Fruit fly (Drosophila melanogaster): ENCODE data around the gene Rev1.

Rev1 gene

dm6 chr3L:606490-607327 lies 47.5 kb upstream of the Rev1 start, which contains the start of gene Reg-2 (continued):
- TF ChIP-seq HLHmδ (GFP tag; optimal IDR thresholded peaks at IDR 0.05), result no peak
- TF ChIP-seq NC2α (GFP tag; optimal IDR thresholded peaks at IDR 0.05), result no peak
- no peak for TF ChIP-seq br (optimal IDR thresholded peaks at IDR 0.05)
- no peak; the same call in 2 of the 3 replicates for TF ChIP-seq dysf (GFP tag; IDR thresholded peaks at IDR 0.05)
- no peak for TF ChIP-seq jigr1 (GFP tag; IDR thresholded peaks at IDR 0.05)
- peak; percentile 31 for TF ChIP-seq CG15601 (tag; optimal IDR thresholded peaks at IDR 0.05)
- TF ChIP-seq CG13296 (GFP tag; optimal IDR thresholded peaks at IDR 0.05), result peak; percentile 31
- peak; percentile 28 for TF ChIP-seq CG12071 (GFP tag; optimal IDR thresholded peaks at IDR 0.05)
- peak; percentile 26 for TF ChIP-seq CG12769 (tag; optimal IDR thresholded peaks at IDR 0.05)
- peak; percentile 40 for TF ChIP-seq CoRest (tag; optimal IDR thresholded peaks at IDR 0.05)
- no peak for TF ChIP-seq ro (GFP tag; IDR thresholded peaks at IDR 0.05)
- TF ChIP-seq pan (optimal IDR thresholded peaks at IDR 0.05), result no peak
- TF ChIP-seq pan (GFP tag; optimal IDR thresholded peaks at IDR 0.05 in 1 of 2, IDR thresholded peaks at IDR 0.05 in 1 of 2), result no peak
- TF ChIP-seq zfh2 (GFP tag; optimal IDR thresholded peaks at IDR 0.05), result no peak
- TF ChIP-seq CG4328 (GFP tag; optimal IDR thresholded peaks at IDR 0.05), result no peak
- TF ChIP-seq chinmo (GFP tag; IDR thresholded peaks at IDR 0.05; ENCODE audit: partially characterized antibody), result peak; percentile 86
- TF ChIP-seq Side (GFP tag; optimal IDR thresholded peaks at IDR 0.05), result no peak
- TF ChIP-seq B-H1 (GFP tag; IDR thresholded peaks at IDR 0.05), result no peak
- TF ChIP-seq CG16863 (GFP tag; optimal IDR thresholded peaks at IDR 0.05), result no peak
- TF ChIP-seq CG8765 (GFP tag; IDR thresholded peaks at IDR 0.05), result no peak
- TF ChIP-seq CG32532 (GFP tag; IDR thresholded peaks at IDR 0.05), result peak; percentile 42; the same call in 1 of the 2 replicates
- no peak for TF ChIP-seq CG8281 (tag; optimal IDR thresholded peaks at IDR 0.05)
- TF ChIP-seq CG7372 (GFP tag; IDR thresholded peaks at IDR 0.05), result 0 out of 2 replicates have a peak, but pooled peaks have one; percentile 15
- no peak for TF ChIP-seq CG2678 (tag; optimal IDR thresholded peaks at IDR 0.05)
- peak; percentile 36 for TF ChIP-seq Fer1 (GFP tag; optimal IDR thresholded peaks at IDR 0.05)
- TF ChIP-seq CG2712 (tag; optimal IDR thresholded peaks at IDR 0.05), result peak; percentile 32
- no peak for TF ChIP-seq Eip74EF (GFP tag; optimal IDR thresholded peaks at IDR 0.05)
- no peak for TF ChIP-seq psq (GFP tag; optimal IDR thresholded peaks at IDR 0.05)
- TF ChIP-seq seq (GFP tag; IDR thresholded peaks at IDR 0.05), result no peak
- TF ChIP-seq Deaf1 (tag; optimal IDR thresholded peaks at IDR 0.05), result peak; percentile 93
- TF ChIP-seq gfzf (GFP tag; optimal IDR thresholded peaks at IDR 0.05), result peak; percentile 21
- TF ChIP-seq Nf-YC (tag; optimal IDR thresholded peaks at IDR 0.05), result peak; percentile 32
- TF ChIP-seq zfh1 (GFP tag; IDR thresholded peaks at IDR 0.05), result no peak
- TF ChIP-seq CG6654 (GFP tag; optimal IDR thresholded peaks at IDR 0.05), result no peak
- TF ChIP-seq shn (GFP tag; optimal IDR thresholded peaks at IDR 0.05), result no peak
- TF ChIP-seq CG11504 (tag; optimal IDR thresholded peaks at IDR 0.05), result peak; percentile 39
- no peak for TF ChIP-seq bsh (GFP tag; optimal IDR thresholded peaks at IDR 0.05)
- no peak for TF ChIP-seq crol (GFP tag; IDR thresholded peaks at IDR 0.05)
- no peak for TF ChIP-seq croc (GFP tag; conservative IDR thresholded peaks at IDR 0.05)
- no peak for TF ChIP-seq D19B (GFP tag; optimal IDR thresholded peaks at IDR 0.05)
- TF ChIP-seq Asciz (GFP tag; optimal IDR thresholded peaks at IDR 0.05), result no peak
- no peak for TF ChIP-seq slou (GFP tag; optimal IDR thresholded peaks at IDR 0.05)
- no peak for TF ChIP-seq bowl (GFP tag; IDR thresholded peaks at IDR 0.05)
- no peak for TF ChIP-seq fd96Cb (tag; optimal IDR thresholded peaks at IDR 0.05)
- no peak for TF ChIP-seq NfI (GFP tag; optimal IDR thresholded peaks at IDR 0.05)
- peak; percentile 64; the same call in 2 of the 3 replicates for TF ChIP-seq CG11456 (GFP tag; IDR thresholded peaks at IDR 0.05)
- TF ChIP-seq CG15269 (tag; optimal IDR thresholded peaks at IDR 0.05), result no peak
- TF ChIP-seq sob (GFP tag; IDR thresholded peaks at IDR 0.05), result no peak
- peak; percentile 42 for TF ChIP-seq CG14710 (tag; optimal IDR thresholded peaks at IDR 0.05)
